Fruit fly (Drosophila melanogaster) ovary, adult (tissue): ENCODE results near the gene CG45002.

Source experiments
- CG17801 ChIP-seq: fragments of 200-800 bp; optimal IDR thresholded peaks from 2 replicates; lab custom pipeline; 2019; ENCODE audit warnings: missing biosample characterization, mild to moderate bottlenecking, missing genetic modification characterization, moderate library complexity; ENCODE audit not compliant: partially characterized antibody

CG45002 gene

dm6 chrX:17087575-17087974, 21.0 kb upstream of the CG45002 start, which contains the start of gene CG8945:
CG8945 (minus strand) TSS chrX:17087675.
- no peak for TF ChIP-seq CG17801

- TF ChIP-seq CG17801: no peak
Measured at dm6 chrX:17081147-17081546, 14.6 kb upstream of the CG45002 start, which contains the start of gene CG4955. CG4955 (plus strand) TSS chrX:17081447.

dm6 chrX:17078139-17078977, 11.8 kb upstream of the CG45002 start, which contains the start of gene CG4949:
CG4949 (plus strand) TSS chrX:17078836.
- no peak for TF ChIP-seq CG17801

- TF ChIP-seq CG17801: no peak
Measured at dm6 chrX:17077290-17078138, 11.0 kb upstream of the CG45002 start, which contains the start of gene wcy. wcy (minus strand) TSS chrX:17077897.

- TF ChIP-seq CG17801: no peak
Measured at dm6 chrX:17076449-17077289, 10.1 kb upstream of the CG45002 start.

- TF ChIP-seq CG17801: no peak
Measured at dm6 chrX:17068423-17068822, 1.9 kb upstream of the CG45002 start, which contains the start of gene CG43077. CG43077 (minus strand) TSS chrX:17068523.

- no peak for TF ChIP-seq CG17801
Measured at dm6 chrX:17047730-17048577, 18.6 kb downstream of the CG45002 start.

- TF ChIP-seq CG17801: no peak
Measured at dm6 chrX:17023199-17023598, 43.3 kb downstream of the CG45002 start, which contains the start of gene CG43997. CG43997 (plus strand) TSS chrX:17023499.

dm6 chrX:17022004-17022403, 44.5 kb downstream of the CG45002 start, which contains the start of gene CG43996:
CG43996 (plus strand) TSS chrX:17022304.
- TF ChIP-seq CG17801: no peak

dm6 chrX:17021435-17021834, 45.1 kb downstream of the CG45002 start:
- no peak for TF ChIP-seq CG17801

dm6 chrX:16986928-16987327, 79.6 kb downstream of the CG45002 start:
- no peak for TF ChIP-seq CG17801

- peak; percentile 81 for TF ChIP-seq CG17801
Measured at dm6 chrX:16968148-16968823, 98.2 kb downstream of the CG45002 start, which contains the start of gene Ubr1. Ubr1 (minus strand) TSS chrX:16968679.

dm6 chrX:16967415-16967814, 99.1 kb downstream of the CG45002 start:
- TF ChIP-seq CG17801: no peak

- TF ChIP-seq CG17801: peak; percentile 47
Measured at dm6 chrX:16966532-16966931, 100.0 kb downstream of the CG45002 start.
